Fruit fly (Drosophila melanogaster) whole organism, adult: ENCODE measurements around the gene CG33270.

Experiments used
- CG11617 ChIP-seq: fragments of 200-800 bp; sonication (Bioruptor generic); optimal IDR thresholded peaks from 2 replicates; lab custom pipeline; 2017; ENCODE audit warnings: mild to moderate bottlenecking, missing biosample characterization, missing genetic modification reagents, missing genetic modification characterization
- CG12768 ChIP-seq: fragments of 200-800 bp; sonication (Bioruptor generic); optimal IDR thresholded peaks from 2 replicates; lab custom pipeline; 2017; ENCODE audit warnings: missing biosample characterization, missing genetic modification characterization, mild to moderate bottlenecking, moderate library complexity, missing genetic modification reagents
- CG14711 ChIP-seq: fragments of 200-800 bp; sonication (Bioruptor generic); optimal IDR thresholded peaks from 2 replicates; lab custom pipeline; 2018; ENCODE audit warnings: missing biosample characterization, mild to moderate bottlenecking, missing genetic modification characterization, moderate library complexity
- CG1620 ChIP-seq: fragments of 200-800 bp; sonication (Bioruptor generic); optimal IDR thresholded peaks from 2 replicates; lab custom pipeline; 2016; ENCODE audit warnings: missing biosample characterization, missing genetic modification characterization
- CG33017 ChIP-seq: fragments of 200-800 bp; sonication (Bioruptor generic); optimal IDR thresholded peaks from 2 replicates; lab custom pipeline; 2018; ENCODE audit warnings: missing biosample characterization, mild to moderate bottlenecking, missing genetic modification characterization, moderate library complexity
- CG5204 ChIP-seq: fragments of 200-800 bp; sonication (Bioruptor generic); optimal IDR thresholded peaks from 2 replicates; lab custom pipeline; 2016; ENCODE audit warnings: missing biosample characterization, missing genetic modification characterization
- CG7045 ChIP-seq: fragments of 200-800 bp; sonication (Bioruptor generic); optimal IDR thresholded peaks from 2 replicates; lab custom pipeline; 2017; ENCODE audit warnings: missing biosample characterization, mild to moderate bottlenecking, missing genetic modification characterization
- CG7101 ChIP-seq: fragments of 200-800 bp; sonication (Bioruptor generic); optimal IDR thresholded peaks from 2 replicates; lab custom pipeline; 2018; ENCODE audit warnings: missing biosample characterization, mild to moderate bottlenecking, missing genetic modification characterization, moderate library complexity
- Clk ChIP-seq: fragments of 200-800 bp; sonication (Bioruptor generic); optimal IDR thresholded peaks from 2 replicates; lab custom pipeline; 2017; ENCODE audit warnings: missing biosample characterization, missing genetic modification characterization
- Crg-1 ChIP-seq: fragments of 200-800 bp; sonication (Bioruptor generic); optimal IDR thresholded peaks from 2 replicates; lab custom pipeline; 2016; ENCODE audit warnings: missing biosample characterization, missing genetic modification characterization
- Hr96 ChIP-seq: fragments of 200-800 bp; sonication (Bioruptor generic); optimal IDR thresholded peaks from 2 replicates; lab custom pipeline; 2016; ENCODE audit warnings: missing biosample characterization, missing genetic modification characterization
- Mnt ChIP-seq: fragments of 200-800 bp; sonication (Bioruptor generic); optimal IDR thresholded peaks from 2 replicates; lab custom pipeline; 2016; ENCODE audit warnings: missing biosample characterization, mild to moderate bottlenecking, missing genetic modification characterization
- bab1 ChIP-seq: fragments of 200-800 bp; sonication (Bioruptor generic); optimal IDR thresholded peaks from 3 replicates; lab custom pipeline; 2019; ENCODE audit warnings: missing biosample characterization, mild to moderate bottlenecking, missing genetic modification characterization, moderate library complexity
- cic ChIP-seq: fragments of 200-800 bp; sonication (Bioruptor generic); optimal IDR thresholded peaks from 2 replicates; lab custom pipeline; 2017; ENCODE audit warnings: missing biosample characterization, mild to moderate bottlenecking, missing genetic modification characterization, moderate library complexity
- cnc ChIP-seq, 2 experiments: fragments of >200 bp; optimal IDR thresholded peaks; 2 replicates each; lab custom pipeline; 2017
- kay ChIP-seq: fragments of 200-800 bp; sonication (Bioruptor generic); peaks from one replicate; lab custom pipeline; 2016; ENCODE audit warnings: missing biosample characterization, missing genetic modification characterization, borderline replicate concordance
- ovo ChIP-seq: fragments of 200-800 bp; sonication (Bioruptor generic); optimal IDR thresholded peaks from 2 replicates; lab custom pipeline; 2016; ENCODE audit warnings: missing biosample characterization, missing genetic modification characterization
- pad ChIP-seq: fragments of 200-800 bp; sonication (Bioruptor generic); optimal IDR thresholded peaks from 3 replicates; lab custom pipeline; 2017; ENCODE audit warnings: missing biosample characterization, missing genetic modification characterization, mild to moderate bottlenecking, moderate library complexity, missing genetic modification reagents
- tj ChIP-seq: fragments of 200-800 bp; sonication (Bioruptor generic); optimal IDR thresholded peaks from 3 replicates; lab custom pipeline; 2017; ENCODE audit warnings: missing biosample characterization, mild to moderate bottlenecking, missing genetic modification characterization, moderate library complexity
- toe ChIP-seq: fragments of 200-800 bp; sonication (Bioruptor generic); optimal IDR thresholded peaks from 2 replicates; lab custom pipeline; 2016; ENCODE audit warnings: missing biosample characterization, missing genetic modification characterization

Gene CG33270

dm6 chr3L:11602040-11602439 is 23.6 kb upstream of the CG33270 start:
- TF ChIP-seq CG7101 (tag; lab: Kevin White, UChicago) (no peak), tj (GFP tag; lab: Kevin White, UChicago) (no peak)

dm6 chr3L:11601133-11601532 is 22.7 kb upstream of the CG33270 start:
- no peak for TF ChIP-seq ovo (GFP tag; lab: Kevin White, UChicago)
- no peak for TF ChIP-seq pad (GFP tag; lab: Kevin White, UChicago)
- TF ChIP-seq CG7101 (tag; lab: Kevin White, UChicago): no peak
- TF ChIP-seq Mnt (GFP tag; lab: Kevin White, UChicago): peak; percentile 6
- no peak for TF ChIP-seq CG14711 (tag; lab: Kevin White, UChicago)
- TF ChIP-seq Clk (GFP tag; lab: Kevin White, UChicago): no peak
- no peak for TF ChIP-seq kay (GFP tag; lab: Kevin White, UChicago)

DNA sequence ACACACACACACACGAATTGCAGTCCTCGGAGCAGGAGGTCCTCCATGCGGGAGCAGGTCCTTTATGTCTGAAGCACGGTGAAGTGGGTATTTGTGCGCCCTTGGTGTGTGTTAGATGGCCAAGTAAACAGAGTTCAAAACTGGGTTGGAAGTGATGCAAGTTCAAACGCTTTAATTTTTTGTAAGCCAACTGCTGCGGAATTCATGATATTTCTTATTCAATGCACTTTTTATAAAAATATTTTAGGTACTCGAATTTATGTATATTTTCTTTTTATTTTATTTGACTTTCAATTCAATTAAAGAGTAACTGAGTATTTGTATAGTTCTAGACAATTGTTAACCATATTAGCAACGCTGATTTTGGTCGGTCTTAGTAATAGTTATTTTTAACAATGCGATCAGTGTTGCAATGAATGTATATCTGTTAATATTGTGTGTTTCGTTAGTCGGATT is 21.6 kb upstream of the CG33270 start, which contains the start of the genes CG14137 and CG46394:
CG14137 (minus strand) TSS at position 101 of the 456 bp plus-strand sequence.
CG46394 (plus strand) TSS at position 406 of the 456 bp plus-strand sequence.
- TF ChIP-seq bab1 (GFP tag; lab: Kevin White, UChicago) (no peak), CG5204 (GFP tag; lab: Kevin White, UChicago) (no peak), Clk (GFP tag; lab: Kevin White, UChicago) (no peak), CG14711 (tag; lab: Kevin White, UChicago) (no peak), CG7045 (GFP tag; lab: Kevin White, UChicago) (no peak), toe (GFP tag; lab: Kevin White, UChicago) (no peak), Hr96 (GFP tag; lab: Kevin White, UChicago) (no peak), Mnt (GFP tag; lab: Kevin White, UChicago) (no peak), CG12768 (no peak), kay (GFP tag; lab: Kevin White, UChicago) (no peak), CG7101 (tag; lab: Kevin White, UChicago) (no peak)

- peak; percentile 33 for TF ChIP-seq CG11617 (GFP tag; lab: Kevin White, UChicago)
- TF ChIP-seq CG7101 (tag; lab: Kevin White, UChicago): peak; percentile 0
- TF ChIP-seq CG1620 (GFP tag; lab: Kevin White, UChicago): no peak
- TF ChIP-seq toe (GFP tag; lab: Kevin White, UChicago): no peak
- TF ChIP-seq cnc (optimal IDR thresholded peaks at IDR 0.05; lab: Kevin White, UChicago): no peak
- no peak for TF ChIP-seq kay (GFP tag; lab: Kevin White, UChicago)
- peak; percentile 14 for TF ChIP-seq CG5204 (GFP tag; lab: Kevin White, UChicago)
- TF ChIP-seq Hr96 (GFP tag; lab: Kevin White, UChicago): no peak
- no peak for TF ChIP-seq cic (GFP tag; lab: Kevin White, UChicago)
- TF ChIP-seq CG14711 (tag; lab: Kevin White, UChicago): no peak
- TF ChIP-seq CG33017 (tag; lab: Kevin White, UChicago): peak; percentile 48
- no peak for TF ChIP-seq ovo (GFP tag; lab: Kevin White, UChicago)
- TF ChIP-seq bab1 (GFP tag; lab: Kevin White, UChicago): no peak
- no peak for TF ChIP-seq Clk (GFP tag; lab: Kevin White, UChicago)
- peak; percentile 64 for TF ChIP-seq CG7045 (GFP tag; lab: Kevin White, UChicago)
- TF ChIP-seq Crg-1 (GFP tag; lab: Kevin White, UChicago): no peak
- TF ChIP-seq pad (GFP tag; lab: Kevin White, UChicago): no peak
- TF ChIP-seq CG12768: no peak
- no peak for TF ChIP-seq Mnt (GFP tag; lab: Kevin White, UChicago)
- peak; percentile 5 for TF ChIP-seq tj (GFP tag; lab: Kevin White, UChicago)
Observed at dm6 chr3L:11599255-11599654, 20.8 kb upstream of the CG33270 start.

DNA sequence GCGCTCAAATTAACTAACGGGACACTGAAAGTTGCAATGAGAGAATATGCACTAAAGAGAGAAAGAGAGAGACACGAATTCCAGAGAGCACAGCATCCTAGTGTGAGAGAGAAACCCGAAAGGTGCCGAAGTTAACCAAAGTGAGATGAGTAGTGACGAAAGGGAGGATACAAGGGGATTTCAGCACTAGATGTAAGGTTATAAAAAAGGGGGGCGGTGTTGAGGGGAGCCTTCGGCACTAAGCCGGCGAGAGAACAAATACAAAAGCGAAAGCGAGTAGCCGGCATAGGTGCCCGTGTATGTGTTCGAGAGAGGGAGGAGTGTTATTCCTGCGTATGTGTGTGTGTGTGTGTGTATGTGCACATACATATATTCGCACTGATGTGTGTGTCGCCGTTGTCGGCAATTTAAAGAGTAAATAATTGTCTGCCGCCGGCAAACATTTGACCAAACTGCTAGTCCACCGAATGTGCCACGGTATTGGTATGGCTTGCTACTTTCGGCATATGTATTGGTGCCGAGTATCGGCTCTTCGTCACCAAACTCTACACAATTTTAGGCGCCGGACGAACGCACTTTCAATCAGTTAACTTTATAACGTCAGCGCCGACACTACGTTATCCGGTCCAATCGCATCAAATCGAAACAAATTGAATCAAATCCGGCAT is 18.3 kb upstream of the CG33270 start, which contains the start of gene CG7368:
CG7368 (plus strand) TSS at position 618 of the 668 bp plus-strand sequence.
- TF ChIP-seq toe (GFP tag; lab: Kevin White, UChicago) (no peak), Hr96 (GFP tag; lab: Kevin White, UChicago) (no peak), CG7045 (GFP tag; lab: Kevin White, UChicago) (no peak), CG7101 (tag; lab: Kevin White, UChicago) (no peak), CG5204 (GFP tag; lab: Kevin White, UChicago) (no peak)

dm6 chr3L:11593778-11594177 is 15.4 kb upstream of the CG33270 start:
- TF ChIP-seq CG33017 (tag; lab: Kevin White, UChicago): peak; percentile 81
- no peak for TF ChIP-seq bab1 (GFP tag; lab: Kevin White, UChicago)
- TF ChIP-seq CG1620 (GFP tag; lab: Kevin White, UChicago): no peak
- TF ChIP-seq ovo (GFP tag; lab: Kevin White, UChicago): no peak
- no peak for TF ChIP-seq tj (GFP tag; lab: Kevin White, UChicago)
- no peak for TF ChIP-seq CG5204 (GFP tag; lab: Kevin White, UChicago)
- TF ChIP-seq kay (GFP tag; lab: Kevin White, UChicago): no peak
- TF ChIP-seq cic (GFP tag; lab: Kevin White, UChicago): no peak
- no peak for TF ChIP-seq Hr96 (GFP tag; lab: Kevin White, UChicago)
- TF ChIP-seq Crg-1 (GFP tag; lab: Kevin White, UChicago): no peak
- no peak for TF ChIP-seq toe (GFP tag; lab: Kevin White, UChicago)
- TF ChIP-seq Mnt (GFP tag; lab: Kevin White, UChicago): no peak
- TF ChIP-seq Clk (GFP tag; lab: Kevin White, UChicago): no peak
- peak; percentile 66 for TF ChIP-seq CG7045 (GFP tag; lab: Kevin White, UChicago)
- peak; percentile 35 for TF ChIP-seq CG7101 (tag; lab: Kevin White, UChicago)
- TF ChIP-seq CG11617 (GFP tag; lab: Kevin White, UChicago): peak; percentile 22
- TF ChIP-seq cnc (optimal IDR thresholded peaks at IDR 0.05; lab: Kevin White, UChicago): no peak
- peak; percentile 9 for TF ChIP-seq CG14711 (tag; lab: Kevin White, UChicago)
- no peak for TF ChIP-seq pad (GFP tag; lab: Kevin White, UChicago)
- TF ChIP-seq CG12768: peak; percentile 62
